Worm (Caenorhabditis elegans) whole organism, L4/young adult: ENCODE results near the gene agt-1.

ENCODE experiments used
- W03F9.2 ChIP-seq: fragments of 150-350 bp; optimal IDR thresholded peaks from 2 replicates; lab custom pipeline; 2014; ENCODE audit warnings: missing biosample characterization, missing genetic modification characterization
- dao-5 ChIP-seq: sonication (generic microtip); optimal IDR thresholded peaks from 2 replicates; lab custom pipeline; 2016; ENCODE audit warnings: missing genotype, missing genetic modification characterization, moderate library complexity, missing compliant biosample characterization
- him-1 ChIP-seq: sonication (generic microtip); optimal IDR thresholded peaks from 2 replicates; lab custom pipeline; 2016; ENCODE audit warnings: missing genotype, missing genetic modification reagents, missing genetic modification characterization, missing compliant biosample characterization

DNA sequence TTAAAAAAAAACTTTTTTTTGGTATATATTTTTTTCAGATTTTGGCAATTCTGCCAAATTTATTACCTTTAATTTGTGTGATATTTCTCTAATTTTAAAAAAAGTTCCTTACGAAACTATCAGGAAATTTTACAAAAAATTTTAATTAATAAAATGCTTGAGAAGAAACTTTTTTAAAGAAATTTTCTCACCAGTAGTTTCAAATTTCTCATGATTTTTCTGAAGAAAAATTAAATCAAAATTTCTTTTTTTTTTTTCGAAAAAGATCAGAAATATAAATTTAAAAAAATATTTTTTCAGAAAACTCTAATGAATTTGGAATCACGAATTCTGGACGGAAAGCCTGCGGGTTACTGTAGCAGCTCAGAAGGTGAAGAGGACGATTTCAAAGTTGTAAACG lies 8.5 kb upstream of the agt-1 start, which contains the start of gene mau-8:
- TF ChIP-seq W03F9.2 (tag; lab: Kevin White, UChicago) (no peak), dao-5 (tag; lab: Kevin White, UChicago) (no peak), him-1 (tag; lab: Kevin White, UChicago) (no peak)
